Fruit fly (Drosophila melanogaster): ENCODE results near the gene CG14635.

The CG14635 gene

DNA sequence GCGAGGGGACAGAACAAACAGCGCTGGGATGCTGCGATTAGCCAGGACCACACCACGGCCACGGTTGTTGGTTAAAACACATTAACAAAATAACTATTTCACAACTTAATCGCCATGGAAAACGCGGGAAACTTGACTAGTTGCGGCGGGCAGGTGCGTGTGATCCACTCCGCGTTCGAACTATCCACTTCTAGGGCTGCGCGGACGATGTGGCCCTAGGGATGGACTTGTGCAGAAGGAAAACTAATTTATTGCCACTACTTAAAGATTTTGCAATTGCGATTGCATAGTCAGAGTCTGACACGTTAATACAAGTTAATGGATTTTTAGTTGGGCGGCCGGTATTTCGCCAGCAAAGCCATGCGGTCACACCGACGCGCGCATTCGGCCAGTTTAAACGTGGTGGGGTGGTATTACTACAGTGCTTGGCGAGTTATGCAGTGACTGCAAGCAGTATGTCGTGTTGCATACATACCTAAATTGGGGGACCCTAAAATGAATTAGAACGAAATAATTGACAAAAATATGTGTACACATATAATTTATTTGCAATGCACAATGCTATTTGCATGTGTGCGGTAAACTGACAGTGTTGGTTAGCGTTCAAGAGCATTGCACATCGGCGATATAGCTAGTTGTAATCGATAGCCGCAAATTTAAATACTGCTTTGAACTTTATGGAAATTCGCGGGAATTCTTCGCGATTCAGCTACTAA lies 43.3 kb upstream of the CG14635 start, which contains the start of gene Rbf (continued):
- TF ChIP-seq CG17186 (GFP tag; optimal IDR thresholded peaks at IDR 0.05) (peak; percentile 65), CG3995 (GFP tag; optimal IDR thresholded peaks at IDR 0.05) (no peak), D (optimal IDR thresholded peaks at IDR 0.05) (no peak), D (GFP tag; optimal IDR thresholded peaks at IDR 0.05) (no peak), zfh2 (GFP tag; optimal IDR thresholded peaks at IDR 0.05) (no peak), TFAM (GFP tag; optimal IDR thresholded peaks at IDR 0.05) (no peak), Hsf (GFP tag; optimal IDR thresholded peaks at IDR 0.05) (no peak), CG18599 (GFP tag; optimal IDR thresholded peaks at IDR 0.05) (no peak), HLH3B (GFP tag; IDR thresholded peaks at IDR 0.05) (no peak), CG17829 (tag; optimal IDR thresholded peaks at IDR 0.05) (no peak), CG30020 (tag; optimal IDR thresholded peaks at IDR 0.05) (peak; percentile 8), Atf6 (GFP tag; IDR thresholded peaks at IDR 0.05) (no peak), tna (GFP tag; IDR thresholded peaks at IDR 0.05; ENCODE audit: partially characterized antibody) (peak; percentile 52; the same call in 1 of the 2 replicates), C15 (GFP tag; IDR thresholded peaks at IDR 0.05) (no peak), Poxn (GFP tag; IDR thresholded peaks at IDR 0.05) (no peak), br (optimal IDR thresholded peaks at IDR 0.05) (no peak), CG11398 (GFP tag; optimal IDR thresholded peaks at IDR 0.05) (no peak), Spps (tag; optimal IDR thresholded peaks at IDR 0.05) (no peak), CG3281 (GFP tag; optimal IDR thresholded peaks at IDR 0.05) (no peak), B-H1 (GFP tag; IDR thresholded peaks at IDR 0.05) (no peak), CG31365 (tag; optimal IDR thresholded peaks at IDR 0.05) (no peak), CG10543 (GFP tag; optimal IDR thresholded peaks at IDR 0.05) (no peak), CG14441 (GFP tag; IDR thresholded peaks at IDR 0.05) (no peak), pita (GFP tag; optimal IDR thresholded peaks at IDR 0.05) (no peak), Sox100B (GFP tag; optimal IDR thresholded peaks at IDR 0.05) (no peak), CG4424 (GFP tag; optimal IDR thresholded peaks at IDR 0.05) (no peak), crc (GFP tag; optimal IDR thresholded peaks at IDR 0.05) (no peak), CG13894 (tag; optimal IDR thresholded peaks at IDR 0.05) (no peak), eve (GFP tag; optimal IDR thresholded peaks at IDR 0.05) (no peak), Med (GFP tag) (peak; percentile 36), Ssrp (tag; optimal IDR thresholded peaks at IDR 0.05) (no peak), CG6765 (GFP tag; optimal IDR thresholded peaks at IDR 0.05) (no peak), Hr39 (optimal IDR thresholded peaks at IDR 0.05) (no peak), bab2 (GFP tag; optimal IDR thresholded peaks at IDR 0.05) (no peak), pros (GFP tag; optimal IDR thresholded peaks at IDR 0.05) (no peak), CG1529 (GFP tag; optimal IDR thresholded peaks at IDR 0.05) (no peak), lilli (GFP tag; optimal IDR thresholded peaks at IDR 0.05) (no peak), kay (GFP tag; optimal IDR thresholded peaks at IDR 0.05) (no peak), Bteb2 (GFP tag; optimal IDR thresholded peaks at IDR 0.05) (no peak), Dad (GFP tag; optimal IDR thresholded peaks at IDR 0.05) (peak; percentile 31), Hr3 (GFP tag; optimal IDR thresholded peaks at IDR 0.05) (no peak), CG7963 (GFP tag; IDR thresholded peaks at IDR 0.05; ENCODE audit: partially characterized antibody) (0 out of 3 replicates have a peak, but pooled peaks have one; percentile 20), GATAe (GFP tag; conservative IDR thresholded peaks at IDR 0.05) (no peak), Rfx (GFP tag; IDR thresholded peaks at IDR 0.05) (peak; percentile 32; the same call in 1 of the 2 replicates), esg (GFP tag; conservative IDR thresholded peaks at IDR 0.05) (no peak), Mad (GFP tag; optimal IDR thresholded peaks at IDR 0.05) (no peak), CG5245 (GFP tag; optimal IDR thresholded peaks at IDR 0.05) (no peak), PHDP (tag; optimal IDR thresholded peaks at IDR 0.05) (no peak), YL-1 (GFP tag; optimal IDR thresholded peaks at IDR 0.05) (no peak), HLHmδ (GFP tag; optimal IDR thresholded peaks at IDR 0.05) (no peak), Eip74EF (GFP tag; optimal IDR thresholded peaks at IDR 0.05) (no peak), Kr (GFP tag; optimal IDR thresholded peaks at IDR 0.05) (no peak)
